Worm (Caenorhabditis elegans) whole organism, young adult: ENCODE data around the gene cblc-1.
A peak's percentile ranks its signal among the peaks of the same experiment; 100 is the strongest.

ENCODE experiments used
- C06A6.2 ChIP-seq: fragments of 200-800 bp; sonication (Bioruptor generic); conservative IDR thresholded peaks from 2 replicates; pipeline ENCODE4 v1.3.6; 2022; ENCODE audit warnings: missing genetic modification characterization, missing compliant biosample characterization
- C17E4.6 ChIP-seq: fragments of 200-800 bp; sonication (Bioruptor generic); IDR thresholded peaks from 2 replicates; pipeline ENCODE4 v1.3.6; 2022; ENCODE audit warnings: missing genetic modification reagents, missing genetic modification characterization, missing compliant biosample characterization
- F33H1.4 ChIP-seq: fragments of 200-800 bp; sonication (Bioruptor generic); IDR thresholded peaks from 2 replicates; pipeline ENCODE4 v1.3.6; 2022; ENCODE audit warnings: missing genetic modification reagents, missing genetic modification characterization, missing compliant biosample characterization
- F49E8.2 ChIP-seq: sonication (generic microtip); optimal IDR thresholded peaks from 3 replicates; lab custom pipeline; 2017; ENCODE audit warnings: missing genetic modification characterization, mild to moderate bottlenecking, missing compliant biosample characterization, antibody characterized with exemption, moderate library complexity; ENCODE audit not compliant: insufficient read depth
- Y53F4B.3 ChIP-seq: fragments of 200-800 bp; sonication (Bioruptor generic); IDR thresholded peaks from 2 replicates; pipeline ENCODE4 v1.3.6; 2022; ENCODE audit warnings: missing genetic modification reagents, missing genetic modification characterization, missing compliant biosample characterization
- Y53G8AR.9 ChIP-seq: fragments of 200-800 bp; sonication (Bioruptor generic); conservative IDR thresholded peaks from 2 replicates; pipeline ENCODE4 v1.3.6; 2022; ENCODE audit warnings: missing genetic modification reagents, missing genetic modification characterization, missing compliant biosample characterization
- Y56A3A.18 ChIP-seq: fragments of 200-800 bp; sonication (Bioruptor generic); IDR thresholded peaks from 2 replicates; pipeline ENCODE4 v1.3.6; 2022; ENCODE audit warnings: missing genetic modification reagents, missing genetic modification characterization, missing compliant biosample characterization
- aptf-3 ChIP-seq: fragments of 200-800 bp; sonication (Bioruptor generic); IDR thresholded peaks from 2 replicates; pipeline ENCODE4 v1.3.6; 2022; ENCODE audit warnings: missing genetic modification characterization, missing compliant biosample characterization
- athp-1 ChIP-seq: sonication (generic microtip); optimal IDR thresholded peaks from 2 replicates; lab custom pipeline; 2017; ENCODE audit warnings: mild to moderate bottlenecking, missing genetic modification characterization, missing compliant biosample characterization
- attf-3 ChIP-seq: fragments of 200-800 bp; sonication (Bioruptor generic); conservative IDR thresholded peaks from 2 replicates; pipeline ENCODE4 v1.3.6; 2022; ENCODE audit warnings: missing genetic modification reagents, missing genetic modification characterization, missing compliant biosample characterization
- attf-6 ChIP-seq: fragments of 200-800 bp; sonication (Bioruptor generic); IDR thresholded peaks from 2 replicates; pipeline ENCODE4 v1.3.6; 2022; ENCODE audit warnings: missing genetic modification reagents, missing genetic modification characterization, missing compliant biosample characterization
- bed-1 ChIP-seq: fragments of 200-800 bp; sonication (Bioruptor generic); IDR thresholded peaks from 2 replicates; pipeline ENCODE4 v1.3.6; 2022; ENCODE audit warnings: missing genetic modification reagents, missing genetic modification characterization, missing compliant biosample characterization
- bed-2 ChIP-seq: fragments of 200-800 bp; sonication (Bioruptor generic); IDR thresholded peaks from 2 replicates; pipeline ENCODE4 v1.3.6; 2022; ENCODE audit warnings: missing genetic modification reagents, missing genetic modification characterization, missing compliant biosample characterization
- cebp-2 ChIP-seq: fragments of 200-800 bp; sonication (Bioruptor generic); IDR thresholded peaks from 2 replicates; pipeline ENCODE4 v1.3.6; 2022; ENCODE audit warnings: missing genetic modification characterization, missing compliant biosample characterization
- ceh-27 ChIP-seq: fragments of 200-800 bp; sonication (Bioruptor generic); optimal IDR thresholded peaks from 2 replicates; lab custom pipeline; 2018; ENCODE audit warnings: mild to moderate bottlenecking, missing genetic modification characterization, moderate library complexity, missing compliant biosample characterization
- ceh-40 ChIP-seq: fragments of 200-800 bp; sonication (Bioruptor generic); IDR thresholded peaks from 2 replicates; pipeline ENCODE4 v1.3.6; 2022; ENCODE audit warnings: missing genetic modification characterization, missing compliant biosample characterization
- ceh-91 ChIP-seq: fragments of 200-800 bp; sonication (Bioruptor generic); IDR thresholded peaks from 2 replicates; pipeline ENCODE4 v1.3.6; 2022; ENCODE audit warnings: missing genetic modification reagents, missing genetic modification characterization, missing compliant biosample characterization
- die-1 ChIP-seq: sonication (generic microtip); optimal IDR thresholded peaks from 2 replicates; lab custom pipeline; 2016; ENCODE audit warnings: missing genotype, mild to moderate bottlenecking, missing genetic modification characterization, missing compliant biosample characterization
- dpl-1 ChIP-seq: fragments of 150-350 bp; optimal IDR thresholded peaks from 2 replicates; lab custom pipeline; 2014; ENCODE audit warnings: missing biosample characterization, missing genetic modification reagents, missing genetic modification characterization
- hlh-12 ChIP-seq: sonication (generic microtip); optimal IDR thresholded peaks from 2 replicates; lab custom pipeline; 2016; ENCODE audit warnings: missing genetic modification characterization, missing compliant biosample characterization
- hmg-1.2 ChIP-seq: fragments of 200-800 bp; sonication (Bioruptor generic); IDR thresholded peaks from 2 replicates; pipeline ENCODE4 v1.3.6; 2022; ENCODE audit warnings: missing genetic modification reagents, missing genetic modification characterization, missing compliant biosample characterization
- hmg-20 ChIP-seq: fragments of 200-800 bp; sonication (Bioruptor generic); IDR thresholded peaks from 2 replicates; pipeline ENCODE4 v1.3.6; 2022; ENCODE audit warnings: missing genetic modification reagents, missing genetic modification characterization, missing compliant biosample characterization
- hrde-1 ChIP-seq: sonication (generic microtip); optimal IDR thresholded peaks from 2 replicates; lab custom pipeline; 2016; ENCODE audit warnings: missing genetic modification characterization, mild to moderate bottlenecking, missing compliant biosample characterization, moderate library complexity, missing genotype, missing genetic modification reagents, borderline replicate concordance
- lin-26 ChIP-seq: fragments of 200-800 bp; sonication (Bioruptor generic); IDR thresholded peaks from 2 replicates; pipeline ENCODE4 v1.3.6; 2022; ENCODE audit warnings: missing genetic modification reagents, missing genetic modification characterization, missing compliant biosample characterization
- lin-35 ChIP-seq, 3 experiments: fragments of 150-350 bp in 2 of 3; sonication (generic microtip) in 1 of 3; optimal IDR thresholded peaks; 2 replicates each; lab custom pipeline; 2014 to 2018; ENCODE audit warnings: missing biosample characterization in 3 of 3, missing genetic modification characterization in 3 of 3, missing genetic modification reagents in 3 of 3
- lin-54 ChIP-seq: fragments of 200-800 bp; sonication (Bioruptor generic); optimal IDR thresholded peaks from 2 replicates; lab custom pipeline; 2018; ENCODE audit warnings: mild to moderate bottlenecking, missing genetic modification characterization, missing compliant biosample characterization
- lsy-27 ChIP-seq: sonication (generic microtip); optimal IDR thresholded peaks from 2 replicates; lab custom pipeline; 2017; ENCODE audit warnings: missing genetic modification characterization, mild to moderate bottlenecking, missing compliant biosample characterization, antibody characterized with exemption, missing genotype, borderline replicate concordance; ENCODE audit not compliant: insufficient read depth
- madf-10 ChIP-seq: sonication (generic microtip); optimal IDR thresholded peaks from 2 replicates; lab custom pipeline; 2016; ENCODE audit warnings: mild to moderate bottlenecking, missing genetic modification characterization, missing compliant biosample characterization
- madf-6 ChIP-seq: fragments of 200-800 bp; sonication (Bioruptor generic); IDR thresholded peaks from 2 replicates; pipeline ENCODE4 v1.3.6; 2022; ENCODE audit warnings: missing genetic modification reagents, missing genetic modification characterization, missing compliant biosample characterization
- madf-8 ChIP-seq: fragments of 200-800 bp; sonication (Bioruptor generic); conservative IDR thresholded peaks from 2 replicates; pipeline ENCODE4 v1.3.6; 2022; ENCODE audit warnings: missing genetic modification reagents, missing genetic modification characterization, missing compliant biosample characterization
- mcd-1 ChIP-seq: fragments of 200-800 bp; sonication (Bioruptor generic); IDR thresholded peaks from 2 replicates; pipeline ENCODE4 v1.3.6; 2022; ENCODE audit warnings: missing genetic modification reagents, missing genetic modification characterization, missing compliant biosample characterization
- mel-28 ChIP-seq: sonication (generic microtip); optimal IDR thresholded peaks from 2 replicates; lab custom pipeline; 2016; ENCODE audit warnings: borderline replicate concordance, mild to moderate bottlenecking, missing genetic modification characterization, missing compliant biosample characterization
- nhr-179 ChIP-seq: sonication (generic microtip); optimal IDR thresholded peaks from 2 replicates; lab custom pipeline; 2016; ENCODE audit warnings: mild to moderate bottlenecking, missing genetic modification characterization, missing compliant biosample characterization
- nhr-90 ChIP-seq: sonication (generic microtip); optimal IDR thresholded peaks from 2 replicates; lab custom pipeline; 2016; ENCODE audit warnings: missing genotype, mild to moderate bottlenecking, missing genetic modification characterization, missing compliant biosample characterization
- pbrm-1 ChIP-seq: fragments of 200-800 bp; sonication (Bioruptor generic); IDR thresholded peaks from 2 replicates; pipeline ENCODE4 v1.3.6; 2022; ENCODE audit warnings: missing genetic modification reagents, missing genetic modification characterization, missing compliant biosample characterization
- rcor-1 ChIP-seq: fragments of 200-800 bp; sonication (Bioruptor generic); IDR thresholded peaks from 2 replicates; pipeline ENCODE4 v1.3.6; 2022; ENCODE audit warnings: missing genetic modification reagents, missing genetic modification characterization, missing compliant biosample characterization
- sdz-38 ChIP-seq: sonication (generic microtip); optimal IDR thresholded peaks from 2 replicates; lab custom pipeline; 2016; ENCODE audit warnings: missing genotype, missing genetic modification characterization, missing compliant biosample characterization
- snpc-3.4 ChIP-seq: sonication (generic microtip); optimal IDR thresholded peaks from 2 replicates; lab custom pipeline; 2017; ENCODE audit warnings: missing genetic modification characterization, mild to moderate bottlenecking, missing compliant biosample characterization, antibody characterized with exemption, moderate library complexity, missing genotype, missing genetic modification reagents
- snpc-4 ChIP-seq, 5 experiments: fragments of 150-350 bp in 1 of 5; sonication (generic microtip) in 4 of 5; optimal IDR thresholded peaks; 2 replicates each; lab custom pipeline; 2014 to 2018; ENCODE audit warnings: missing genetic modification characterization in 5 of 5, missing biosample characterization in 3 of 5, antibody characterized with exemption in 2 of 5, mild to moderate bottlenecking in 2 of 5, missing compliant biosample characterization in 2 of 5, missing genotype in 2 of 5, moderate library complexity in 2 of 5, missing genetic modification reagents in 1 of 5
- somi-1 ChIP-seq: fragments of 200-800 bp; sonication (Bioruptor generic); optimal IDR thresholded peaks from 2 replicates; lab custom pipeline; 2018; ENCODE audit warnings: mild to moderate bottlenecking, missing genetic modification characterization, missing compliant biosample characterization
- sptf-2 ChIP-seq: fragments of 200-800 bp; sonication (Bioruptor generic); optimal IDR thresholded peaks from 2 replicates; lab custom pipeline; 2018; ENCODE audit warnings: mild to moderate bottlenecking, missing genetic modification characterization, missing compliant biosample characterization
- unc-130 ChIP-seq: sonication (generic microtip); optimal IDR thresholded peaks from 2 replicates; lab custom pipeline; 2016; ENCODE audit warnings: missing genetic modification reagents, missing genetic modification characterization, missing compliant biosample characterization
- unc-62 ChIP-seq: fragments of 150-350 bp; optimal IDR thresholded peaks from 2 replicates; lab custom pipeline; 2014; ENCODE audit warnings: missing biosample characterization, missing genetic modification reagents, missing genetic modification characterization
- xnd-1 ChIP-seq: sonication (generic microtip); optimal IDR thresholded peaks from 2 replicates; lab custom pipeline; 2016; ENCODE audit warnings: missing genotype, missing genetic modification reagents, missing genetic modification characterization, missing compliant biosample characterization
- zfh-2 ChIP-seq: fragments of 200-800 bp; sonication (Bioruptor generic); conservative IDR thresholded peaks from 2 replicates; pipeline ENCODE4 v1.3.6; 2022; ENCODE audit warnings: missing genetic modification reagents, missing genetic modification characterization, missing compliant biosample characterization
- zim-3 ChIP-seq: sonication (generic microtip); optimal IDR thresholded peaks from 2 replicates; lab custom pipeline; 2017; ENCODE audit warnings: mild to moderate bottlenecking, missing genetic modification characterization, moderate library complexity, missing compliant biosample characterization
- ztf-3 ChIP-seq: fragments of 200-800 bp; sonication (Bioruptor generic); optimal IDR thresholded peaks from 2 replicates; lab custom pipeline; 2018; ENCODE audit warnings: mild to moderate bottlenecking, missing genetic modification characterization, missing compliant biosample characterization
- ztf-6 ChIP-seq: fragments of 200-800 bp; sonication (Bioruptor generic); IDR thresholded peaks from 2 replicates; pipeline ENCODE4 v1.3.6; 2022; ENCODE audit warnings: missing genetic modification reagents, missing genetic modification characterization, missing compliant biosample characterization

cblc-1 gene

DNA sequence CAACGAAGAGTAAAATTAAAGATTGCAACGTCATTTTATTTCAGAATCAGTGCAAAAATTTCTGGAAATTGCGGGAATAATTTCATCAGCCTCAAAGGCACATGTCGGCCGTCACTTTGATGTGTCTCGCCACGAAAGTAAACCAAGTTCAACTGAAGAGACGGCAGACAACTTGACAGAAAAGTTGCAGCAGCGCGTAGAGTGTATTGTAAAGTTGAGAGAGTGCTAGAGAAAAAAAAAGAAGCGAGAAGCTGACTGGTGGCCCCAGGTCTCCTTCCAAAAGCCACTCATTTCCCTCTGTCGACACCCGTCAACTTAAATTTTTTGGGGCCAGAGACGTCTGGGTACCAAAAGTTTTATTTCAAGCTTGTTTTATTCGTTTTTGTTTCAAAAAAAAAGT lies 36.7 kb downstream of the cblc-1 start (continued):
- no peak for TF ChIP-seq mel-28 (tag; lab: Kevin White, UChicago)
- TF ChIP-seq bed-1 = no peak
- TF ChIP-seq attf-3 (GFP tag; lab: Robert Waterston, UW) = no peak
- TF ChIP-seq hlh-12 (tag; lab: Kevin White, UChicago) = no peak
- TF ChIP-seq hmg-20 (GFP tag; lab: Robert Waterston, UW) = no peak
- TF ChIP-seq F33H1.4 (GFP tag; lab: Robert Waterston, UW) = peak; percentile 84
- TF ChIP-seq Y53G8AR.9 (GFP tag; lab: Robert Waterston, UW) = no peak
- TF ChIP-seq die-1 (tag; lab: Kevin White, UChicago) = no peak
- TF ChIP-seq rcor-1 (GFP tag; lab: Robert Waterston, UW) = peak; percentile 61
- no peak; the same call in 1 of the 2 replicates for TF ChIP-seq zfh-2 (GFP tag; lab: Robert Waterston, UW)
- peak; percentile 68 for TF ChIP-seq lin-54 (GFP tag; lab: Kevin White, UChicago)
- TF ChIP-seq ceh-91 (GFP tag; lab: Robert Waterston, UW) = peak; percentile 39; the same call in 1 of the 2 replicates
- no peak for TF ChIP-seq ztf-3 (GFP tag; lab: Kevin White, UChicago)
- TF ChIP-seq ceh-40 (GFP tag; lab: Robert Waterston, UW) = no peak
- peak; percentile 47; the same call in 1 of the 2 replicates for TF ChIP-seq madf-8 (GFP tag; lab: Robert Waterston, UW)
- peak; percentile 32 for TF ChIP-seq ceh-27
- no peak for TF ChIP-seq hrde-1 (tag; lab: Kevin White, UChicago)
- TF ChIP-seq lin-26 (GFP tag; lab: Robert Waterston, UW) = no peak
- peak; percentile 44 for TF ChIP-seq F49E8.2 (tag; lab: Kevin White, UChicago)
- peak; percentile 26 for TF ChIP-seq xnd-1
- TF ChIP-seq snpc-4 (GFP tag; optimal IDR thresholded peaks at IDR 0.05; lab: Kevin White, UChicago) = peak; percentile 47
- peak; percentile 59 to 84 (median 65) for TF ChIP-seq snpc-4 (tag; optimal IDR thresholded peaks at IDR 0.05; lab: Kevin White, UChicago)
- no peak for TF ChIP-seq bed-2 (GFP tag; lab: Robert Waterston, UW)
- TF ChIP-seq lsy-27 (tag; lab: Kevin White, UChicago) = peak; percentile 60
- TF ChIP-seq ztf-6 (GFP tag; lab: Robert Waterston, UW) = no peak
- TF ChIP-seq madf-6 (GFP tag; lab: Robert Waterston, UW) = peak; percentile 82
- no peak for TF ChIP-seq athp-1
- no peak for TF ChIP-seq somi-1 (GFP tag; lab: Kevin White, UChicago)
- TF ChIP-seq Y56A3A.18 (GFP tag; lab: Robert Waterston, UW) = no peak
- peak; percentile 40 for TF ChIP-seq madf-10 (tag; lab: Kevin White, UChicago)
- peak; percentile 60 for TF ChIP-seq snpc-3.4 (tag; lab: Kevin White, UChicago)
- no peak for TF ChIP-seq nhr-179 (tag; lab: Kevin White, UChicago)
- TF ChIP-seq unc-130 (GFP tag; lab: Kevin White, UChicago) = no peak
- TF ChIP-seq sdz-38 (tag; lab: Kevin White, UChicago) = no peak
- TF ChIP-seq nhr-90 (tag; lab: Kevin White, UChicago) = no peak
- peak; percentile 70 for TF ChIP-seq mcd-1 (GFP tag; lab: Robert Waterston, UW)
- TF ChIP-seq attf-6 (GFP tag; lab: Robert Waterston, UW) = no peak
- peak; percentile 67; the same call in 1 of the 2 replicates for TF ChIP-seq pbrm-1 (GFP tag; lab: Robert Waterston, UW)
- TF ChIP-seq Y53F4B.3 = no peak
- peak in 1 of 3 experiments; percentile 68 for TF ChIP-seq lin-35 (GFP tag; optimal IDR thresholded peaks at IDR 0.05; lab: Kevin White, UChicago)
- TF ChIP-seq dpl-1 (GFP tag; lab: Kevin White, UChicago) = peak; percentile 31
- no peak for TF ChIP-seq C06A6.2 (GFP tag; lab: Robert Waterston, UW)
- no peak for TF ChIP-seq C17E4.6 (GFP tag; lab: Robert Waterston, UW)
- peak; percentile 29 for TF ChIP-seq unc-62 (GFP tag; lab: Kevin White, UChicago)
- peak; percentile 94 for TF ChIP-seq hmg-1.2
- no peak for TF ChIP-seq cebp-2 (GFP tag; lab: Robert Waterston, UW)
- no peak for TF ChIP-seq aptf-3 (GFP tag; lab: Robert Waterston, UW)
- TF ChIP-seq sptf-2 = no peak
- TF ChIP-seq zim-3 (tag; lab: Kevin White, UChicago) = no peak
